Fruit fly (Drosophila melanogaster) S2 (cell line): ENCODE measurements around the gene Cpr62Bc.

Experiments
- CG8478 ChIP-seq: fragments of >200 bp; optimal IDR thresholded peaks from 2 replicates; lab custom pipeline; 2018
- CTCF ChIP-seq, 2 experiments: fragments of >200 bp; optimal IDR thresholded peaks; 2 replicates each; lab custom pipeline; 2018

- TF ChIP-seq CTCF (optimal IDR thresholded peaks at IDR 0.05; lab: Kevin White, UChicago) (no peak), CG8478 (no peak)
Observed at dm6 chr3L:1835064-1835463, 6.8 kb downstream of the Cpr62Bc start, which contains the start of gene Cpr62Bb.
